Worm (Caenorhabditis elegans): ENCODE data around the gene lec-11.
A peak's percentile ranks its signal among the peaks of the same experiment; 100 is the strongest.

The lec-11 gene

ce11 chrIV:6590029-6590428 is at the start of gene lec-11, which contains the start of gene irld-7:
Gene lec-11, minus strand, starts transcription at chrIV:6590154.
Gene irld-7, plus strand, starts transcription at chrIV:6590360.
- TF ChIP-seq elt-2 (tag; optimal IDR thresholded peaks at IDR 0.05), result peak; percentile 72
- no peak for TF ChIP-seq fos-1 (tag; optimal IDR thresholded peaks at IDR 0.05)
- no peak for TF ChIP-seq nhr-11 (tag; optimal IDR thresholded peaks at IDR 0.05)
- TF ChIP-seq egl-27 (tag; optimal IDR thresholded peaks at IDR 0.05), result no peak
- TF ChIP-seq unc-62 (GFP tag; optimal IDR thresholded peaks at IDR 0.05), result no peak
- no peak for TF ChIP-seq nfya-1 (tag; optimal IDR thresholded peaks at IDR 0.05; ENCODE audit: insufficient read depth)
- TF ChIP-seq lin-39 (tag; optimal IDR thresholded peaks at IDR 0.05), result no peak
- no peak for TF ChIP-seq nhr-12 (tag; optimal IDR thresholded peaks at IDR 0.05)
- TF ChIP-seq pqm-1 (tag; optimal IDR thresholded peaks at IDR 0.05), result peak; percentile 69
- TF ChIP-seq R02D3.7 (tag; optimal IDR thresholded peaks at IDR 0.05), result no peak
- no peak for TF ChIP-seq zag-1 (tag; optimal IDR thresholded peaks at IDR 0.05)

- TF ChIP-seq fos-1 (tag; optimal IDR thresholded peaks at IDR 0.05), result no peak
- TF ChIP-seq ama-1 (optimal IDR thresholded peaks at IDR 0.05), result no peak
- TF ChIP-seq ztf-11 (tag; optimal IDR thresholded peaks at IDR 0.05), result no peak
- TF ChIP-seq nfya-1 (tag; optimal IDR thresholded peaks at IDR 0.05; ENCODE audit: insufficient read depth), result no peak
- no peak for TF ChIP-seq nhr-23 (tag; optimal IDR thresholded peaks at IDR 0.05)
- no peak for TF ChIP-seq zag-1 (tag; optimal IDR thresholded peaks at IDR 0.05)
These were observed 48.3 kb upstream of the lec-11 start, which contains the start of gene C01B10.7 for ce11 chrIV:6638256-6638655. Gene C01B10.7, plus strand, starts transcription at chrIV:6638556.

- no peak for TF ChIP-seq lin-15B (tag; optimal IDR thresholded peaks at IDR 0.05)
- TF ChIP-seq R02D3.7 (tag; optimal IDR thresholded peaks at IDR 0.05), result no peak
- no peak for TF ChIP-seq pqm-1 (tag; optimal IDR thresholded peaks at IDR 0.05)
- no peak for TF ChIP-seq ceh-16 (tag; optimal IDR thresholded peaks at IDR 0.05)
- no peak for TF ChIP-seq nfya-1 (tag; optimal IDR thresholded peaks at IDR 0.05; ENCODE audit: insufficient read depth)
- no peak for TF ChIP-seq skn-1 (tag; optimal IDR thresholded peaks at IDR 0.05)
- no peak for TF ChIP-seq unc-39 (tag; optimal IDR thresholded peaks at IDR 0.05)
- no peak for TF ChIP-seq egl-5 (tag; optimal IDR thresholded peaks at IDR 0.05)
- TF ChIP-seq ceh-9 (tag; optimal IDR thresholded peaks at IDR 0.05), result no peak
These were observed 44.8 kb upstream of the lec-11 start, which contains the start of gene metl-13 for ce11 chrIV:6634789-6635188. Gene metl-13, plus strand, starts transcription at chrIV:6635089.

ce11 chrIV:6631704-6632272 is 41.8 kb upstream of the lec-11 start, which contains the start of the genes cest-5.1 and C01B10.9:
Gene cest-5.1, minus strand, starts transcription at chrIV:6631754.
Gene C01B10.9, plus strand, starts transcription at chrIV:6632222.
- no peak for TF ChIP-seq jun-1 (tag; optimal IDR thresholded peaks at IDR 0.05)
- TF ChIP-seq tbx-2 (tag; optimal IDR thresholded peaks at IDR 0.05), result no peak
- TF ChIP-seq zag-1 (tag; optimal IDR thresholded peaks at IDR 0.05), result no peak
- no peak for TF ChIP-seq ama-1 (optimal IDR thresholded peaks at IDR 0.05)
- TF ChIP-seq nhr-23 (tag; optimal IDR thresholded peaks at IDR 0.05), result no peak
- no peak for TF ChIP-seq aly-2 (tag; optimal IDR thresholded peaks at IDR 0.05)
- TF ChIP-seq elt-3 (tag; optimal IDR thresholded peaks at IDR 0.05), result no peak
- peak; percentile 83 for TF ChIP-seq lin-15B (tag; optimal IDR thresholded peaks at IDR 0.05)
- peak; percentile 61 for TF ChIP-seq lsy-12 (tag; optimal IDR thresholded peaks at IDR 0.05)
- no peak for TF ChIP-seq fkh-10 (GFP tag; optimal IDR thresholded peaks at IDR 0.05)
- TF ChIP-seq ceh-82 (tag; optimal IDR thresholded peaks at IDR 0.05), result no peak
- TF ChIP-seq egl-5 (tag; optimal IDR thresholded peaks at IDR 0.05), result no peak
- no peak for TF ChIP-seq mdl-1 (tag; optimal IDR thresholded peaks at IDR 0.05)
- TF ChIP-seq nhr-67 (tag; optimal IDR thresholded peaks at IDR 0.05), result no peak
- no peak for TF ChIP-seq daf-12 (tag; optimal IDR thresholded peaks at IDR 0.05)
- TF ChIP-seq elt-1 (tag; optimal IDR thresholded peaks at IDR 0.05), result no peak
- TF ChIP-seq nhr-28 (tag; optimal IDR thresholded peaks at IDR 0.05), result no peak
- TF ChIP-seq sea-2 (GFP tag; optimal IDR thresholded peaks at IDR 0.05), result no peak
- no peak for TF ChIP-seq nhr-76 (tag; optimal IDR thresholded peaks at IDR 0.05)
- TF ChIP-seq ztf-11 (tag; optimal IDR thresholded peaks at IDR 0.05), result no peak
- TF ChIP-seq ZK546.5 (tag; optimal IDR thresholded peaks at IDR 0.05), result no peak
- no peak for TF ChIP-seq ceh-9 (tag; optimal IDR thresholded peaks at IDR 0.05)
- TF ChIP-seq fos-1 (tag; optimal IDR thresholded peaks at IDR 0.05), result no peak
- TF ChIP-seq R02D3.7 (tag; optimal IDR thresholded peaks at IDR 0.05), result peak; percentile 53
- no peak for TF ChIP-seq ceh-16 (tag; optimal IDR thresholded peaks at IDR 0.05)
- peak; percentile 80 for TF ChIP-seq nfya-1 (tag; optimal IDR thresholded peaks at IDR 0.05; ENCODE audit: insufficient read depth)
- TF ChIP-seq unc-62 (GFP tag; optimal IDR thresholded peaks at IDR 0.05), result no peak
- no peak for TF ChIP-seq egl-27 (tag; optimal IDR thresholded peaks at IDR 0.05)
- peak; percentile 25 for TF ChIP-seq hmg-11 (tag; optimal IDR thresholded peaks at IDR 0.05)
- TF ChIP-seq pqm-1 (tag; optimal IDR thresholded peaks at IDR 0.05), result peak; percentile 18
- TF ChIP-seq fkh-2 (tag; optimal IDR thresholded peaks at IDR 0.05), result no peak
- no peak for TF ChIP-seq nhr-11 (tag; optimal IDR thresholded peaks at IDR 0.05)
- TF ChIP-seq nhr-43 (tag; optimal IDR thresholded peaks at IDR 0.05; ENCODE audit: poor library complexity, severe bottlenecking), result peak; percentile 91
- TF ChIP-seq mml-1 (tag; optimal IDR thresholded peaks at IDR 0.05), result no peak
- TF ChIP-seq ztf-4 (tag; optimal IDR thresholded peaks at IDR 0.05), result no peak
- TF ChIP-seq pha-4 (tag; optimal IDR thresholded peaks at IDR 0.05), result peak; percentile 78
- TF ChIP-seq snpc-4 (tag; optimal IDR thresholded peaks at IDR 0.05), result peak; percentile 31
- no peak for TF ChIP-seq nhr-77 (tag; optimal IDR thresholded peaks at IDR 0.05)
- TF ChIP-seq eor-1 (tag; optimal IDR thresholded peaks at IDR 0.05), result no peak
- no peak for TF ChIP-seq nhr-25 (tag; optimal IDR thresholded peaks at IDR 0.05)
